Worm (Caenorhabditis elegans): Measurements from ENCODE around the gene mcm-6.

ce11 chrIII:9813146-9813545 is 19.0 kb downstream of the mcm-6 start, which contains the start of gene ZK632.14:
- TF ChIP-seq nhr-76 (tag; optimal IDR thresholded peaks at IDR 0.05) = no peak
- TF ChIP-seq elt-1 (tag; optimal IDR thresholded peaks at IDR 0.05; ENCODE audit: borderline replicate concordance, insufficient read depth) = no peak
- no peak for TF ChIP-seq lsy-2 (tag; optimal IDR thresholded peaks at IDR 0.05)
- TF ChIP-seq hlh-1 (tag; optimal IDR thresholded peaks at IDR 0.05) = no peak
- TF ChIP-seq pha-4 (tag; optimal IDR thresholded peaks at IDR 0.05) = no peak
- TF ChIP-seq zip-8 (tag; optimal IDR thresholded peaks at IDR 0.05) = no peak
- TF ChIP-seq tbx-8 (GFP tag; optimal IDR thresholded peaks at IDR 0.05) = no peak
- no peak for TF ChIP-seq lin-13 (tag; optimal IDR thresholded peaks at IDR 0.05)
- no peak for TF ChIP-seq unc-39 (tag; optimal IDR thresholded peaks at IDR 0.05)
- TF ChIP-seq mep-1 (tag; optimal IDR thresholded peaks at IDR 0.05) = no peak
- TF ChIP-seq unc-62 (GFP tag; optimal IDR thresholded peaks at IDR 0.05) = no peak
